Fruit fly (Drosophila melanogaster) Kc167 (cell line): ENCODE measurements around the gene Grp170.

ENCODE experiments used
- Myc ChIP-seq: fragments of >200 bp; optimal IDR thresholded peaks from 2 replicates; lab custom pipeline; 2017; ENCODE audit warnings: missing external identifiers
- Sin3A ChIP-seq: fragments of >200 bp; optimal IDR thresholded peaks from 2 replicates; lab custom pipeline; 2018; ENCODE audit warnings: missing external identifiers
- h ChIP-seq: fragments of >200 bp; optimal IDR thresholded peaks from 3 replicates; lab custom pipeline; 2018; ENCODE audit warnings: missing external identifiers
- insv ChIP-seq: fragments of >200 bp; optimal IDR thresholded peaks from 3 replicates; lab custom pipeline; 2018; ENCODE audit warnings: missing external identifiers
- psq ChIP-seq: fragments of >200 bp; optimal IDR thresholded peaks from 2 replicates; lab custom pipeline; 2017; ENCODE audit warnings: missing external identifiers
- ttk ChIP-seq: sonication (Bioruptor generic); optimal IDR thresholded peaks from 2 replicates; lab custom pipeline; 2017; ENCODE audit warnings: missing external identifiers

dm6 chrX:2259763-2260162 lies 15.1 kb downstream of the Grp170 start, which contains the start of gene CG3078:
- TF ChIP-seq insv, result no peak
- TF ChIP-seq h, result no peak
- no peak for TF ChIP-seq Sin3A (lab: Kevin White, UChicago)
- no peak for TF ChIP-seq Myc (lab: Kevin White, UChicago)
- TF ChIP-seq ttk (lab: Kevin White, UChicago), result no peak
- no peak for TF ChIP-seq psq (lab: Kevin White, UChicago)
